Fruit fly (Drosophila melanogaster): ENCODE measurements around the gene CG8891.

CG8891 gene

DNA sequence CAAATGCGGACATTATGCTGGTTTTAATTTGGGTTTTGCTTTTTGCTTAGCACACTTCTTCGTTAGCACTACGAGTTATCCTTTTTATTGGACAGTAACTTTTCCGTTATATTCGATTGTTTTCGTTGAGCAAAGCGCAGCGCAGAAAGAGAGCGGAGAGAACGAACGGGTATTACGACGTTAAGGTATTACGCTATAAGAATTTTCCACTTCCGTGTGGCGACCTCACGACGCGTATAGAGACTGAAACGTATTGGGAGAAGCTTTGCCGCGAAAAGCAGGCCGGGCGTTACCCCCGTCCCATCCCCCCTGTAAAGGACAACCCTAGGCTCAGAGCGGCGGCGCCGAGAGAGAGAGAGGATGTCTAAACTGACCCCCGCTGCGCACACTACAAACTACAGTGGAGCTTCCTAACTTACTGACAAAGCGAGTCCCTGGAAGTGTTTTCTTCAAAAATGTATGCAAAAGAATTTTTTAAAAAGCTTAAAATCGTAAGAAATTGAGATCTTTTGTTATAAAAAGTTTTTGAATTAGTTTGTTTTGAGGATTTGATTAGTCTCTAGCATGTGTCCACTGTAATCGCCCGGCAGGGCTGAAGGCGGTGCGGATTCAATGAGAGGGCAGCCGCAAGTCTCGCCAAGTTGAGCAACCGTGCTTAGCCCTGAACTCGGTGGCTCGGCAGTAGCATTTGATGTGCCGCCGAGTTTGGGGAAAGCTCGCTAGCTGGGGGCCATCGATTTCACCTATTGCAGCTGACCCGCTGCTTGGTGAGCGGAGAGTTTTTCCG lies 25.7 kb upstream of the CG8891 start:
- TF ChIP-seq EcR (GFP tag; optimal IDR thresholded peaks at IDR 0.05) (no peak), pan (optimal IDR thresholded peaks at IDR 0.05) (peak; percentile 65), CG8478 (optimal IDR thresholded peaks at IDR 0.05) (no peak)

DNA sequence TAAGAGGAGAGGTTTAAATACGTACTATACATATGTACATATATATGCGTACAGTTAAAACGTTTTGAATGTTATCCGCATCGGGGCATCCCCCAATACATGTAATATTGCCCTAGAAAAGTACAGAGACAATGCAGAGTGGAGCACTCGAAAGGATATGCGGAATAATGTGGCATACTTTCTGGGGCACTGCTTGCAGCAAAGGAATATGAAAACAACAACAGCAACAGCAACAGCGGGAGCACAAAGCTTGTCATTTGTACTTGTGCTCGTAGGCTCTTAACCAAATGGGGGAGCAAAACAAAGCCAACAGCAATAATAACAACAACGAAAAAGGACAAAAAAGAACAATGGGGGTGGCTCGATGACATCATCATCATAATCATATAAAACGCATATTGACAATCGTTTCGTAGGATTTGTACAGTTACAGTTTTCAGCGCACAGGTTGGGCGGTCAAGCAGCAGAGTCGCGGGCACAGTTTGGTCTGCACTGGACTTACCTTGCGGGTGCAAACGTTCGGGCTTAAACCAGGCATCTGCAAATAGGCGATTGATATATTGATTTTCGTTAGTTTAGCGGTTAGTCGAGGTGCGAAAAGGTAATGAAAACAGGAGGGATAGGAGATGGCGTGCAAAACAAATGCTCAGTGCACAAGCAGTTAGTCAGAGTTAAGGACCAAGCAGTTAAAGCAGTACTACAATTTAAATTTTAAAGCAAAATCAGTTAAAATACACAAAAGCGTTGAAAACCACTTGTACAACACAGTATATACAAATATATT lies 24.7 kb upstream of the CG8891 start:
- TF ChIP-seq CG8478 (optimal IDR thresholded peaks at IDR 0.05) (no peak), pan (optimal IDR thresholded peaks at IDR 0.05) (no peak), psq (optimal IDR thresholded peaks at IDR 0.05) (no peak), EcR (GFP tag; optimal IDR thresholded peaks at IDR 0.05) (no peak), Dll (optimal IDR thresholded peaks at IDR 0.05) (no peak), usp (GFP tag; optimal IDR thresholded peaks at IDR 0.05) (no peak)

DNA sequence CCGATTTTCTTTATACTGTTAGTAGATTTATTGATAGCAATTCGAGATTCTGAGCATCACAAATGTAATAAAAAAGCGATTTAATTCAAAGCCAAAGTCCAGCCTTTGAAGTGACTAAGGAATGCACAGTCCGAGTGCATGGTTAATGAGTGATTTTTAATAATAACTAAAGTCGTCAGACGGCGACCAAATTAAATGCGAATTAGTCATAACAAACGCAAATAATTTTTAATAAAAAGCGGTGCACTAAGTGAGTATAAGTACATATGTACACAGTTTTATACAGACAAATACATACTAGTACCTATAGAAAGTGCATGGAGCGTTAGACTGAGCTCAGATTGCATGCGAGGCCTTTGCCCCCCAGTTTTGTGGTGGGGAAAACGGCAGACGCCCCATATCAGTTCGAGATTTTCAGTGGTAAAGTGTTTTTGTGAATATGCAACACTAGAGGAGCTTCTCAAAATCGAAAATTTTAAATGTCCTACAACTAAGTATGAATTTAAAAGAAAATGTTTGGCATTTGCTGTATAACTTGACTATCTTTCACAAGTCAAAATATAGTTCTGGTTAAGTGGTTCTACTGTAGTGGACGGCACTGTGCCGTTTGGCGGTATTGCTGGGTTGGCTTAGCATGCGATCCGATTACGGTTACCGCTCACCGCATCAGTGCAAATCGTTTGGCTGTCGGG lies 23.7 kb upstream of the CG8891 start:
- TF ChIP-seq CG8478 (optimal IDR thresholded peaks at IDR 0.05) = no peak
- peak in 1 of 2 experiments; percentile 32 for TF ChIP-seq EcR (GFP tag; optimal IDR thresholded peaks at IDR 0.05)

DNA sequence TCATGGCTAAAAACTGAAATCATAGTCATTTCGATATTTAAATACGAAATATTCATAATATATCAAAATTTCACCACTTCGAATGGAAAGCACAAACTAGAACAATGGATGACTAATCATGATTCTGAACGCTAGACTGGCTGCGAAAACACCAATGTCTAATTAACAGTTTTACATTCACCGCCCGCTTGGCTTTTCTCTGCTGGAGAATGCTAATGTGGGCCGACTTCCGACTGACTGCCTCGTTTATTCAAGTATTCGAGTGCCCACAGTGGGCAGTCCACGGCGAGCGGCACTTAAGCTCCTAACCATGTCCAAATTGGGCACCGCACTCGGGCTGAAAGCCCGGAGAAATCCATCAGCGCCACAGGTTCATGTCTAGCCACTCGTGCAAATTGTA lies 22.9 kb upstream of the CG8891 start:
- TF ChIP-seq psq (optimal IDR thresholded peaks at IDR 0.05) (no peak), EcR (GFP tag; optimal IDR thresholded peaks at IDR 0.05) (no peak), Dll (optimal IDR thresholded peaks at IDR 0.05) (no peak), CG8478 (optimal IDR thresholded peaks at IDR 0.05) (no peak), pan (optimal IDR thresholded peaks at IDR 0.05) (no peak), usp (GFP tag; optimal IDR thresholded peaks at IDR 0.05) (no peak)

DNA sequence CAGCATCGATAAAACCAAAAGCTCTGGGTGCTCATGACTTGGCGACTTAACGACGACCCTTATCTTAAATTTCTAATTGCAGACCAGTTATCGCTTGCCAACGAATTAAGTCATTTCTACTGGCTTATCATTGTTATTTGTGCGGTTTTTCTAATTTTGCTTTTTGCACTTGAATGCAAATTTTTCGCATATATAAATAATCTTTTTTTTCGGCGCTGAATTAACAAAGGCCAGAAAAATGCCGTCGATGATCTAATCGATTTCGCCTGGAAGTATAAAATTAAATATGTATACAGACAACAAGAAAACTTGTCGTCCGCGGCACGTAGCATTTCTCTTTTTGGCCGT lies 22.4 kb upstream of the CG8891 start:
- TF ChIP-seq psq (optimal IDR thresholded peaks at IDR 0.05) = no peak
- TF ChIP-seq EcR (GFP tag; optimal IDR thresholded peaks at IDR 0.05) = no peak
- TF ChIP-seq pan (optimal IDR thresholded peaks at IDR 0.05) = no peak
- TF ChIP-seq usp (GFP tag; optimal IDR thresholded peaks at IDR 0.05) = no peak
- no peak for TF ChIP-seq CG8478 (optimal IDR thresholded peaks at IDR 0.05)
- no peak for TF ChIP-seq Dll (optimal IDR thresholded peaks at IDR 0.05)

DNA sequence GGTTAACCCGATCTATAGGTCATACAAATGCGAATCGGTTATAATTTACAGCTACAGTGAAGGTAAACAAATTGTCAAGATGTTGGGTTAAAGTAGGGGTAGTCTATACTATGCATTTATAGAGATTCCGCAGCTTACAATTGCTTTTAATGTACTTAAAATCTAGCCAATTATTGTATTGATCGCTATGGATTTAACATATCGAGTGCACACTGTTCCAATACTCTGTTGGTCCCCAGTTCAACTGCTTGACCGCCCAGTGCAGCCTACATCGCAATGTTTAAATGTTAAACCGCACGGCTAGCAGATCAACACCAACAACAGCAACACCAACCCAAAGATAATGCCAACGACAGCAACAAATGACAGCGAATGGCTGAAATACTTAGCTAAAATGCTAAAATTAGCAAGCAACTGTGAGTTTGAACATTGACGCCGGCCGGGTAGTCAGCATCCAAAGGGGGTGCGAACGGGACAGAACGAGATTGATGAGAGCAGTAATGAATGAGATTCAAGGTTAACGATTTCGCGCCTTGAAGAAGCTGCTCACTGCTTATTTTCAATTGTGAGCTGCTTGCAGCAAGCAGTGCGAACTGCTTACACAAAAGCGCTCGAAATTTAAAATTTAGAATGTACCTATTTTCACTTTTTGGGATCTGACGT lies 21.9 kb upstream of the CG8891 start:
- no peak for TF ChIP-seq Dll (optimal IDR thresholded peaks at IDR 0.05)
- peak; percentile 1 for TF ChIP-seq CG8478 (optimal IDR thresholded peaks at IDR 0.05)

DNA sequence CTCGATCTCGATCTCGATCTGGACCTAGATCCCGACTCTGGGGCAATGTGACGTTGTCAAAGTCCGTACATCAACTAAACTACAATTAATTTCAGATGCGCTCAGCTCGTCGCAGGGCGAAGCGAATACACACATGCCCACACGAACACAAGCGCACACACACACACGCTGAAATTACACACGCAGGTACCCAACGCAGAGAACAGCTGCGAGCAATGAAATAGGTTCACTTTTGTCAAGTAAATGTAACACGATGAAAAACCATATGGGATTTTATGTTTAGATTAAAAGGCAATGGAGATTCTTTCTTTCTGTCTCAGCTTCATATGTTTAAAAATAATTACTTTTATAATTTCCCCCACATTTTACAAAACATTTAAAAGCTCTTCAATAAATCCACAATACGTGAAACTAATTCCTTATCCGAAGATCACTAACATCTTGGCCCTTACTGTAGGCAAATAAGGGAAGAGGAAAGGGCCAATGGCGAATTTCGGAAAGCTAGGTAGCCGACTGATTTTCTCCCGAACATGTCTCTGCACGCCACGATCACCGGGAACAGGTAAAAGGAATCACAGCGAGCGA lies 21.2 kb upstream of the CG8891 start:
- TF ChIP-seq psq (optimal IDR thresholded peaks at IDR 0.05) (no peak), Dll (optimal IDR thresholded peaks at IDR 0.05) (no peak), pan (optimal IDR thresholded peaks at IDR 0.05) (no peak)

DNA sequence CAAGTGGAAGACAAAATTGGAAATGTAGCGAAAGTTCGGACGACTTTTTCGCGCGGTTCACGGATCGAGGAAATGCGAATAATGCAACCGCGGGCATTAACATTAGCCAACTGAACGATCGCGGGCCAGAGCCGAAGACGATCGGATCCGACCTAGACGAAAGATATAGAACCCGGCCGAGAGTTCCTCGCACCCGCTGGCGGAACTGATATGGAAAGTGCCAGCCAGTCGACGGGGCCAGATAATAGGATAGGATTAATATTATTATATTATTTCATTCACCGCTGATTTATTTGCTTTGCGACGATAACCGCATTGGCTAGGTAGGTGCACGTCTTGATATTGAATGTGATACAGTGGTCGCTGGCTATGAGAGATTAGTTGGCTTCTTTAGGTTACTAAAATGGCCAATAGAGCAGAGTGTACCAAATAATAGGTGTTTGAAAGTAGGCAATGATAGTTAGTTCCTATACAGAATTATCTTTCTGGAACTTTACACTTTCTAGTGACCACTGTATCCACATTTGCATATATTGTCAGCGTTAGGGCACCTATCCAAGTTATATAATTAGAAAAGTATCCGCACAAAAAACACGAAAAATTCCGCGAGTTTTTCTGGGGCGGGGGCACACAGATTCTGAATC lies 20.3 kb upstream of the CG8891 start:
- TF ChIP-seq EcR (GFP tag; optimal IDR thresholded peaks at IDR 0.05) = peak in 1 of 2 experiments; percentile 27
- no peak for TF ChIP-seq usp (GFP tag; optimal IDR thresholded peaks at IDR 0.05)

DNA sequence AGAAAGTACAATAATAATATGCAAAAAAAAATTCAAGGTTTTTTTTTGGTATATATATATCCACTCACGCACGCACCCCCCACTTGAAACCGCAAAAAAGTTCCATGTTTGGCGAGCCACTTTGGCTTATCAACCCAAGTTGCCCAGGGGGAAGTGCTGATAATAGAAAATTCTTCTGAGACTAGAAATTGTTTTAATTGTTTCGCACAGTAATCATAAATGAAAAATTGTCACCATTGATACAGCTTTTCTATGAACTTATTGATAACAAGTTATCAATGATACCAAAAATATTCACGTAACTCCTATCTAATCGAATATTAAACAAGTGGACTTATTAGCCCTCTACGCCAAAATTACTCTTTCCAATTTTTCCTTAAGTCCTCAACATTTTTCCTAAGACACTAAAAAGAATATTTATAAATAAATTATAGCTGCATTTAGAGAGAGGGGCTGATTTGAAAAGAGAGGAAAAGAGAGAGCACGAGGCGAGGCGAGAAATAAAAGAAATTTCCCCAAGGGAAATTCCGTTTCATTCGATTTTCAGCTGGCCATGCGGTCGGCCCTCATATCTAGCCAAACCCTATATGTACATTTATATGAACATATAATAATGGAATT lies 19.5 kb upstream of the CG8891 start:
- TF ChIP-seq Dll (optimal IDR thresholded peaks at IDR 0.05) (no peak), CG8478 (optimal IDR thresholded peaks at IDR 0.05) (no peak), EcR (GFP tag; optimal IDR thresholded peaks at IDR 0.05) (no peak), pan (optimal IDR thresholded peaks at IDR 0.05) (no peak), psq (optimal IDR thresholded peaks at IDR 0.05) (no peak), usp (GFP tag; optimal IDR thresholded peaks at IDR 0.05) (no peak)

DNA sequence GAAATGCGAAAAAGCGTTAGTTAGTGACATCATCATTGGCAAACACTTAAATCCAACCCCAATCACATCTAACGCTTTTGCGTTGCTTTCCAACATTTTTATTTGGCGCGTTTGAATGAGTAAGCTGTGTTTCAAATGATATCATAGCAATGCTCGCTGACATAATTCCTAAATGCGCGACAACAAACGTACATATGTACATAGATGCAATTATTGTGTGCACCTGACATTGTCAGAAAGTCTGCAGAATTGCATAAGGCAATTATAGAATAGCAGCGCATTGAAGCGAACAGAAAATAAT lies 19.0 kb upstream of the CG8891 start:
- TF ChIP-seq EcR (GFP tag; optimal IDR thresholded peaks at IDR 0.05) (no peak), Dll (optimal IDR thresholded peaks at IDR 0.05) (no peak), usp (GFP tag; optimal IDR thresholded peaks at IDR 0.05) (no peak), pan (optimal IDR thresholded peaks at IDR 0.05) (no peak), psq (optimal IDR thresholded peaks at IDR 0.05) (no peak), CG8478 (optimal IDR thresholded peaks at IDR 0.05) (no peak)

DNA sequence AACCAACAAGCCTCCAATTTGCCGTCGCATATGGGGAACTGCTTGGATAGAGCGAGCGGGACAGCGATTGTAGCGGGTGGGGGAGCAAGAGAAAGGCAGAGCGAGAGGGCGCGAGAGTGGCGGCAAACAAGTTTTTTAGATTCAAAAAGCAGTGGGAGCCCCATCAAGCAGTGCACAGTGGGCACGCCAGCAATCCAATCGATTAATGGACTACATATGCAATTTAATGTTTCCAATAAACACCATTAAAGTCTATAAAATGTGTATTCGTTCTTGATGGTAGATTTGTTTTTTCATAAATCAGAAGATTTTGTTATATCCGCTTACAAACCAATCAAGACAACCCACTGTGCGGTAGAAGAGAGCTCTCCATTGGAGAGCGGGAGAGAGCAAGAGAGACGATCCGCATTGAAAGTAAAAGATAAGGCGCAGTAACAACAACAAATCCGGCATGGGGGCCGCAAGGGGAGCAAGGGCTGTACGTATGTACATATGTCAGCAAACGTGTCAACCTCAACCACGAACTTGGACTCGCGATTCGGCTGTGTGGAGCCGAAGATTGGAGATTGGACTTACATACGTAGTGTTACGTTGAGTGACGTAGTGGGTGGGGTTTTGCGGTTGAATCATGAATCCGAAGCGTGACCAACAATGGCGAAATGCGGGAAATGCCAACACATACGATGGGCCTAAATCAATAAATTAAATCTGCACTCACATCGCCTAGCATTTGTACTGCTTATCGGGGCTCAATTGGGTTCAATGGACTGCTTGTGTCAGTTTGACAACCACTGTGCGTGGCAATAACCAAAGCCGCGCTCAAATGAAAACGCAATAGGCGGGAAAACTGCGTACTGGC lies 18.5 kb upstream of the CG8891 start:
- TF ChIP-seq pan (optimal IDR thresholded peaks at IDR 0.05) (no peak), EcR (GFP tag; optimal IDR thresholded peaks at IDR 0.05) (peak in 1 of 2 experiments; percentile 67), Dll (optimal IDR thresholded peaks at IDR 0.05) (no peak), CG8478 (optimal IDR thresholded peaks at IDR 0.05) (peak; percentile 64), usp (GFP tag; optimal IDR thresholded peaks at IDR 0.05) (no peak), psq (optimal IDR thresholded peaks at IDR 0.05) (no peak)
